Worm (Caenorhabditis elegans) whole organism, L4/young adult: ENCODE measurements around the gene srd-42.

Source experiments
- W03F9.2 ChIP-seq: fragments of 150-350 bp; optimal IDR thresholded peaks from 2 replicates; lab custom pipeline; 2014; ENCODE audit warnings: missing biosample characterization, missing genetic modification characterization
- dao-5 ChIP-seq: sonication (generic microtip); optimal IDR thresholded peaks from 2 replicates; lab custom pipeline; 2016; ENCODE audit warnings: missing genotype, missing genetic modification characterization, moderate library complexity, missing compliant biosample characterization
- him-1 ChIP-seq: sonication (generic microtip); optimal IDR thresholded peaks from 2 replicates; lab custom pipeline; 2016; ENCODE audit warnings: missing genotype, missing genetic modification reagents, missing genetic modification characterization, missing compliant biosample characterization

The srd-42 gene

ce11 chrX:13274102-13274501 is 29.2 kb downstream of the srd-42 start, which contains the start of gene cyp-14A3:
TSS of gene cyp-14A3 (minus strand) at chrX:13274202.
- TF ChIP-seq W03F9.2 (no peak), dao-5 (tag; lab: Kevin White, UChicago) (no peak), him-1 (tag; lab: Kevin White, UChicago) (no peak)

DNA sequence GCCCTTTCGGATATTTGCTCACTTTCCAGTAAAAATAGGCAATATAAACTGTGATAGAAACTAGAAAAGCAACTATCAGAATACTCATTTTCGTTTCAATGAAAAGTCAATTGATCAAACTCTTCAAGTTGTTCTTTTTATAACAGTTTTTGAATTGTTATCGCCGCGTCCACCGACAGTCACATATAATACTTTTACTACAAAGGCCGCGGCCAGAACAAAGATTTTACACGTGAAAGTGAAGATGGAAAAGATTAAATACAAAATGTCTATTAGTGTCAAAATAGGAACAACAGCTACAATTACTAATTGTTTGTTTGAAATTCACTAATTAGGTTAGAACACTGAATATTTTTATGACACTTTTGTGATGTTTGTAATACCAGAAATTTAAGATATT is 33.7 kb downstream of the srd-42 start, which contains the start of gene cyp-14A2:
TSS of gene cyp-14A2 (minus strand) at position 101 of the 400 bp plus-strand sequence.
- TF ChIP-seq dao-5 (tag; lab: Kevin White, UChicago) (no peak), him-1 (tag; lab: Kevin White, UChicago) (no peak), W03F9.2 (no peak)

DNA sequence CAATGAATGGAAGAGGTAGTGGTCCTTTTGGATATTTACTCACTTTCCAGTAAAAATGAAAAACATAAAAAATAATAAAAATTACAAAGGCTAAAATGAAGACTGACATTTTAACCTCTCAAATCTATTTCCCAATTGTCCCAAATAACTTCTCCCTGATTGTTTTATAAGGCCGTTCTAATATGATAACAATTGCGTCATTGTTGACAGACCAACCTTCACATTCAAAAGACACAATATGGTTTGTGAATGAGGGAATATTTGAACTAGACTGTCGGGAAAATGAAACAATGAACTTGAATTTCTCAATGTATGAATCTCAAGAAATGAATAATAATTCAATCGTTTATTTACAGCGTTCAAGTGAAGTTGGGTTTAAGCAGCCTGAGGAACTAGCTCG is 36.0 kb downstream of the srd-42 start, which contains the start of gene cyp-14A1:
TSS of gene cyp-14A1 (minus strand) at position 126 of the 400 bp plus-strand sequence.
- TF ChIP-seq dao-5 (tag; lab: Kevin White, UChicago) (no peak), him-1 (tag; lab: Kevin White, UChicago) (no peak), W03F9.2 (no peak)

- peak; percentile 68 for TF ChIP-seq him-1 (tag; lab: Kevin White, UChicago)
- TF ChIP-seq W03F9.2, result no peak
- TF ChIP-seq dao-5 (tag; lab: Kevin White, UChicago), result peak; percentile 77
Measured at ce11 chrX:13264550-13264949, 38.7 kb downstream of the srd-42 start.

- TF ChIP-seq W03F9.2, result no peak
- TF ChIP-seq dao-5 (tag; lab: Kevin White, UChicago), result no peak
- no peak for TF ChIP-seq him-1 (tag; lab: Kevin White, UChicago)
Measured at ce11 chrX:13262195-13262594, 41.1 kb downstream of the srd-42 start, which contains the start of gene K09A11.1. TSS of gene K09A11.1 (plus strand) at chrX:13262495.

DNA sequence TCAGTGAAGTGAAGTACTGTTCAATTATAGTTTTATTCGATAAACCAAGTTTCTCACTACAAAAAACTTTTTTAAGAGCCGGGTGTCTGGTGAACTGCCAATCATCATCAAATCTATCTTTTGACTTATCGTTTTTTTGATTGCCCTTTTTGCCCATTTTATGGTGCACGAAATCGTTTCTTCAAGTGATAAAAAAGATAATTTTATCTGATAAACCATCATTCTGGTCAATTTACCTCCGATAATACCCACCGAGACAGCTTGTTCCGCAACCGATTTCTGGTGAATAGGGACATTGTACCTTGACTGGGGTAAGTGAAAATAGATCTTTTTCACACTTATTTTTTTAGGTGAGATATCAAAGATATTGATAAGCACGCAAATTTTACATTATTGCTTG is 45.7 kb downstream of the srd-42 start, which contains the start of gene K08H2.10:
TSS of gene K08H2.10 (plus strand) at position 230 of the 400 bp plus-strand sequence.
- no peak for TF ChIP-seq dao-5 (tag; lab: Kevin White, UChicago)
- TF ChIP-seq W03F9.2, result no peak

DNA sequence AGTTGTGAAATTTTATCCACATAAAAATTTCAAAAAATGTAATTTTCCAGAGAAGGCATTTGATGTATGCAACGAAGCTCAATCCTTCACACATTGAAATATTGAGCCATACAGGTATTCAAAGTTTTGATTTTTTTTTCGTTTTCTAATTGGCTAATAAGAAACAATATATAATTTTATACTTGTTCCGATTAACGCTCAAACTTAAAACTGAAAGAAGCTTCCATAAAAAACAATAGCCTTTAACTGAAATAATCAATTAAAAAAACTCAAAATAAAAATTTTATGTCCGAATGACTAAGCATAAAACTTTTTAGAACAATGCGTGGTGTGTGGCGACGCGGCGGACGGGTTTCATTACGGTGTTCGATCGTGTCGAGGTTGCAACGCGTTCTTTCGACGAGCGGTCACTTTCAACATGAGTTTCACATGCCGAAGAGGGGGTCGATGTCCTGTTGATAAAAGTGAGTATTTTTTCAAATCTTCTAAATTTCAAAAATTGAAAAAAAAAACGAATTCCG is 51.3 kb downstream of the srd-42 start, which contains the start of gene nhr-32:
TSS of gene nhr-32 (plus strand) at position 51 of the 521 bp plus-strand sequence.
- TF ChIP-seq him-1 (tag; lab: Kevin White, UChicago) (no peak), dao-5 (tag; lab: Kevin White, UChicago) (no peak)
